Fruit fly (Drosophila melanogaster) whole organism, embryonic: ENCODE results near the gene Grd.

ENCODE experiments used
- CG33213 ChIP-seq: fragments of 200-800 bp; sonication (Bioruptor generic); optimal IDR thresholded peaks from 3 replicates; lab custom pipeline; 2016; ENCODE audit warnings: missing biosample characterization, missing genetic modification characterization
- Dll ChIP-seq: fragments of 200-800 bp; sonication (Bioruptor generic); IDR thresholded peaks from 4 replicates; pipeline ENCODE4 v1.3.6; 2022; ENCODE audit warnings: missing biosample characterization, missing genetic modification characterization; ENCODE audit not compliant: partially characterized antibody
- Jarid2 ChIP-seq: fragments of 200-800 bp; sonication (Bioruptor generic); optimal IDR thresholded peaks from 3 replicates; lab custom pipeline; 2017; ENCODE audit warnings: mild to moderate bottlenecking, missing biosample characterization, missing genetic modification reagents, missing genetic modification characterization
- Trl ChIP-seq, 3 experiments: fragments of >200 bp in 2 of 3; fragments of 200-800 bp in 1 of 3; sonication (Bioruptor generic) in 1 of 3; optimal IDR thresholded peaks; 2 replicates in 1 of 3; 3 replicates in 2 of 3; lab custom pipeline; 2016 to 2017; ENCODE audit warnings: missing biosample characterization in 1 of 3, missing genetic modification characterization in 1 of 3
- amos ChIP-seq: fragments of 200-800 bp; sonication (Bioruptor generic); IDR thresholded peaks from 2 replicates; pipeline ENCODE4 v1.3.6; 2022; ENCODE audit warnings: missing biosample characterization, missing genetic modification characterization; ENCODE audit not compliant: partially characterized antibody
- chn ChIP-seq: fragments of 200-800 bp; sonication (Bioruptor generic); optimal IDR thresholded peaks from 2 replicates; lab custom pipeline; 2016; ENCODE audit warnings: missing biosample characterization, missing genetic modification characterization
- esg ChIP-seq: fragments of 200-800 bp; sonication (Bioruptor generic); conservative IDR thresholded peaks from 2 replicates; pipeline ENCODE4 v1.3.6; 2022; ENCODE audit warnings: missing biosample characterization, missing genetic modification characterization
- fru ChIP-seq: fragments of >200 bp; optimal IDR thresholded peaks from 2 replicates; lab custom pipeline; 2017
- lola ChIP-seq, 3 experiments: fragments of >200 bp in 2 of 3; fragments of 200-800 bp in 1 of 3; sonication (Bioruptor generic) in 1 of 3; optimal IDR thresholded peaks; 2 replicates each; lab custom pipeline; 2017 to 2019; ENCODE audit warnings: missing biosample characterization in 3 of 3, missing genetic modification characterization in 3 of 3, mild to moderate bottlenecking in 1 of 3, moderate library complexity in 1 of 3
- ro ChIP-seq: fragments of 200-800 bp; sonication (Bioruptor generic); IDR thresholded peaks from 2 replicates; pipeline ENCODE4 v1.3.6; 2022; ENCODE audit warnings: missing biosample characterization, missing genetic modification characterization
- schlank ChIP-seq: fragments of 200-800 bp; sonication (Bioruptor generic); optimal IDR thresholded peaks from 2 replicates; lab custom pipeline; 2018; ENCODE audit warnings: missing biosample characterization, mild to moderate bottlenecking, missing genetic modification characterization

DNA sequence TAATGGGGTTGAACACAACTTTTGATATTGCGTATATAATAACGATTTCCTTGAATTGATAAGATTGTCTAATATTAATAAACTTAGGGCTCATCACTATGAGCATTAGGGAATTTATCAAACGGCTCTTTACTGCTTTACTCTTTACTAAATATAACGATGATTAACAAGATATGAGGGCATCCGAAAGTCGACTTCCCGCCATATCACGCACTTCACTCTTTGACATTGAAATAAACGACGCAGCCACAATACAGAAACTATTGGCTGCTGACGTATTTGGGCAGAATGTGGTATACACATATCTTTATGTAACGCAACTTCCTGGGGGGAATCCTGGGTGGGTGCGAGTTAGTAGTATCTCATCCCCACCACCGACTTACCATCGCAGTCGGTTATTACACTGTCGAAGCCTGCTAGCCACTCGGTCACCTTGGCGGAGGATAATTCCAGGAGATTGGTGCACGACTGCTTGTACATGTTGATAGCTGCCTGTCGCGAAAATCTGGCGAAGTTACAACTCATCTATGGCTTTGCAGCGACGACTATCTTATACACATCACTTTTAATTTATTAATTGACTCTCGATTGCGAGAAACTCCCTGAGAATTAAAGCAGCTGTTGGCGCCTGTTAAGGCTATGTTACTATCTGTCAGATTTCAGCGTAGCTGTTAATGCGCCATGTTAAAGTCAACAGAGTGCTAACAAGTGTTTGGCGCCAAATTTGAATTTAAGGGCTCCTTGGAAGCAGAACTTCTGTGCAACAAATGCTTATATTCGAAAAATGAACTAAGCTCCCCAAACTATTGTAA, 20.0 kb downstream of the Grd start, which contains the start of gene CG5567:
- TF ChIP-seq Jarid2 (GFP tag; lab: Kevin White, UChicago) (no peak), ro (GFP tag; lab: Robert Waterston, UW) (no peak), Dll (GFP tag; lab: Robert Waterston, UW) (no peak), schlank (tag; lab: Kevin White, UChicago) (no peak), lola (GFP tag; optimal IDR thresholded peaks at IDR 0.05; lab: Kevin White, UChicago) (no peak), amos (GFP tag; lab: Robert Waterston, UW) (no peak), Trl (optimal IDR thresholded peaks at IDR 0.05; lab: Kevin White, UChicago) (no peak), Trl (GFP tag; optimal IDR thresholded peaks at IDR 0.05; lab: Kevin White, UChicago) (no peak), chn (GFP tag; lab: Kevin White, UChicago) (no peak), esg (GFP tag; lab: Robert Waterston, UW) (no peak), CG33213 (no peak), fru (lab: Kevin White, UChicago) (no peak)
